Worm (Caenorhabditis elegans) whole organism, L4/young adult: ENCODE data around the gene epg-6.
A peak's percentile ranks its signal among the peaks of the same experiment; 100 is the strongest.

Source experiments
- W03F9.2 ChIP-seq: fragments of 150-350 bp; optimal IDR thresholded peaks from 2 replicates; lab custom pipeline; 2014; ENCODE audit warnings: missing biosample characterization, missing genetic modification characterization
- dao-5 ChIP-seq: sonication (generic microtip); optimal IDR thresholded peaks from 2 replicates; lab custom pipeline; 2016; ENCODE audit warnings: missing genotype, missing genetic modification characterization, moderate library complexity, missing compliant biosample characterization
- him-1 ChIP-seq: sonication (generic microtip); optimal IDR thresholded peaks from 2 replicates; lab custom pipeline; 2016; ENCODE audit warnings: missing genotype, missing genetic modification reagents, missing genetic modification characterization, missing compliant biosample characterization

The epg-6 gene

DNA sequence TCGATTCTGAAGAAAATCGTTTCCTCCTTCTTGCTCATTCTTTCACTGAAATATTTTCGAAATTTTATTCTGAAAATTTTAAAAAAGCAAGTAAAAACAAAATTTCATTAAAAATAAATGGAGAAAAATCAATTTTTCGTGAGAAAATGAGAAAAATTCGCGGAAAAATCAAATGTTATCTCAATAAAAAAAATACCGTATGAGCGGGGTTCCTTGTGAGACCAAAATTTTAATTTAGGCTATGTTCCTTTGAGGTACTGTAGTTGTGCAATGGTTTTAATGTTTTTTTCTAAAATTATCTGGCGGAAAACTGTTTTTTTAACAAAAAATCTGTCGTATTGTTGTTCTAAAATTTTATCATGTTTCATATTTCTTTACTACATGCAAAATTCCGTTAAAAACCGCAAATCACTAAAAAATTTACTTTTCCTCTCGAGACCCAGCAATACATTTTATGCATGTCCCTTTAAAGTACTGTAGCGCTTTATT lies at the start of gene epg-6:
epg-6 (minus strand) TSS at position 51 of the 489 bp plus-strand sequence.
- no peak for TF ChIP-seq him-1 (tag; lab: Kevin White, UChicago)
- peak; percentile 7 for TF ChIP-seq W03F9.2 (tag; lab: Kevin White, UChicago)

ce11 chrIII:10649219-10649618 lies 49.2 kb upstream of the epg-6 start, which contains the start of gene emg-1:
Gene emg-1, plus strand, starts transcription at chrIII:10649519.
- TF ChIP-seq dao-5 (tag; lab: Kevin White, UChicago) (no peak), him-1 (tag; lab: Kevin White, UChicago) (no peak), W03F9.2 (tag; lab: Kevin White, UChicago) (no peak)

DNA sequence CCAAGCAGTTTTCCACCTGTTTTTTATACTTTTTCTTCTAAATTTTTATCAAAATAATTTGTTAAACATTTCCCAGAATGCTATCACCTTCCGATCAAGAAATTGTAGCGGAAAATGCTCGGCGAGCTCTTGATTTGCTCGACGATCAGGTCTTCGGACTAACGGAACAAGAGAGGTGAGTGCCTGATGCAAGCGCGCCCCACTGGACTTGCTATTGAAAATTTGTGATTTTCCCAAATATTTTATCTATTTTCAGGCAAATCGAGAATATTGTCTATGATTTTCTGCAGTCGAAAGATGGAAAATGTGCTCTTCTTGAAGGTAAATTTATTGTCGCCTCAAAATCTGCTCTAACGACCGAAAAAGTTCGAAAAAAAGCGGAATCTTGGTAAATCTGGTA lies 46.1 kb upstream of the epg-6 start, which contains the start of gene orc-4:
orc-4 (plus strand) TSS at position 77 of the 400 bp plus-strand sequence.
- TF ChIP-seq dao-5 (tag; lab: Kevin White, UChicago) (no peak), him-1 (tag; lab: Kevin White, UChicago) (no peak), W03F9.2 (tag; lab: Kevin White, UChicago) (no peak)

DNA sequence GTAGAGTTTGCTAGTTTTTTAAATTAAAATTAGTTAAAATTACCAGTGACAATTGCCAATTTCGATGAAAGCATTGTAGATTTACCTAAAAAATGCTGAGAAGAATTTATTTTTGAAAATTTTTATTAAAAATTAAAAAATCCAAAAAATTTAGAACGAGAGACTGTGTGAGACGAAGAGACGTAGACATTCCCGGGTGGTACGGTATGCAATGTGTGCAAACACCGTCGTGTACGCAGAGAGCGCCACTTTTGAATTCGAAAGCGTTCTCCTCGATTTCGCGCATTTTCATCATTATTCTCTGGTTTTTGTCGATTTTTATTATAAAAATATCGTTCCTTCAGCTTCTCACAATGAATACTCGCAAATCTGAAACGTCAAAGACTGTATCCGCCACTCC lies 42.8 kb upstream of the epg-6 start, which contains the start of the genes dhs-11 and orc-1:
dhs-11 (minus strand) TSS at position 85 of the 400 bp plus-strand sequence.
orc-1 (plus strand) TSS at position 349 of the 400 bp plus-strand sequence.
- peak; percentile 70 for TF ChIP-seq W03F9.2 (tag; lab: Kevin White, UChicago)
- no peak for TF ChIP-seq dao-5 (tag; lab: Kevin White, UChicago)

ce11 chrIII:10638339-10639021 lies 38.5 kb upstream of the epg-6 start, which contains the start of gene Y39A1A.27:
Gene Y39A1A.27, plus strand, starts transcription at chrIII:10638971.
- TF ChIP-seq him-1 (tag; lab: Kevin White, UChicago) (no peak), dao-5 (tag; lab: Kevin White, UChicago) (no peak), W03F9.2 (tag; lab: Kevin White, UChicago) (no peak)

DNA sequence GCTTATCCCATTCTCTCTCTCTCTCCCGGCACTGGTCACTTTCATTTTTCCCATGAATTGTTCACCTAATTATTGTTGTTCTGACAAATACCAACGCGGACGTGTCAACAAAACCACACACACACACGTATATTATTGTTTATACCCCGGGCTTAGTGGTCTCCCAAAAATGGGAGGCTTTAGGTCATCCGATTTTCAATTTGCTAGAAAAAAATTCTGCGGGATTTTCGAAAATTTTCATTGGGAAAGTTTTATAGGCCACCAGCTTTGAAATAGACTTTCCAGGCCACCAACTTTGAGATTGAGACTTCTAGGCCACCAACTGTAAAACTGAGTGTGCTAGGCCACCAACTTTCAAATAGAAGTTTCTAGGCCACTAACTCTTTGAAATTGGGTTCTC lies 37.9 kb upstream of the epg-6 start:
- TF ChIP-seq W03F9.2 (tag; lab: Kevin White, UChicago) (no peak), dao-5 (tag; lab: Kevin White, UChicago) (no peak), him-1 (tag; lab: Kevin White, UChicago) (no peak)

DNA sequence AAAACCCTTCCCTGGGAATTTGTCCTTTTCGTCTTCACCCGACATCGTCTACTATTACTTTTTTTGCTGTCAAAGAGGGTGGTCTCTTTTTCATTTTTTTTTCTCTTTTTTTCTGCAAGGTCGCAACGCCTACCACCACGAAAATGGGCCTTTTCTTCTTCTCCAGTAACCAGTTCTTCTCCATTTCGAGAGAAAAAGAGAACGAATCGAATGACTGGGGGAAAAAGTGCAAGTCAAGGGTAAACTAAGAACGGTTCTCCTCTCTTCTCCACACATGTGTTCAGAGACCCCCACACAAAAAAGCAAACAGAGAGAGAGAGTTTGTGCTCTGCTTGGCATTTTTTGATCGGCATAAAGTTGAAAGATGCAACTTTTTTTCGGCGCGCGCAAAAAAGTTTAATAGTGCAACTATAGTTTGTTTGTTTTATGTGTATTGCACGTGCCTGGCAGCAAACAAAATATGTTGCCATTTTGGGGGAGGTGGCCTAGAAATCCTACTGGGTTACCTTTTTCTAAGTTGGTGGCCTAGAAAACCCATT lies 36.6 kb upstream of the epg-6 start:
- TF ChIP-seq dao-5 (tag; lab: Kevin White, UChicago): no peak
- TF ChIP-seq W03F9.2 (tag; lab: Kevin White, UChicago): no peak
- no peak for TF ChIP-seq him-1 (tag; lab: Kevin White, UChicago)

DNA sequence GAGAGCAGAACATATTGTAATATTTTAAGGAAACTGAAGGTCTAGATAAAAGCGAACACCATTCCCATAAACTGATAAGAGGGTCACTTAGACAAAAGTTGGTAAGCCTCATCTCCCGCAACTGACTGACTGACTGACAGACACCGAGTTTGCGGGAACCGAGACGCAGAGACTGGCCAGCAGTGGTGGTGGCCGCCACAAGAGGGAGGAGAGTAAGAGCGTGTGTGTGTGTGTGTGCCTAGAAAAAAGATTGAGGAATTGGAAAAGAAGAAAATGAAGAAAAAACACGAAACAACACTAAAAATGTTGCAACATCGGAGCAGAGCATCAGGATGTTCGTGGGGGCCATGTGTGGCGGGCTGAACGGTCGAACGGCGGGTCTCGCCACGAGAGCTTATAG lies 34.6 kb upstream of the epg-6 start:
- TF ChIP-seq him-1 (tag; lab: Kevin White, UChicago): no peak
- no peak for TF ChIP-seq dao-5 (tag; lab: Kevin White, UChicago)
- TF ChIP-seq W03F9.2 (tag; lab: Kevin White, UChicago): no peak

DNA sequence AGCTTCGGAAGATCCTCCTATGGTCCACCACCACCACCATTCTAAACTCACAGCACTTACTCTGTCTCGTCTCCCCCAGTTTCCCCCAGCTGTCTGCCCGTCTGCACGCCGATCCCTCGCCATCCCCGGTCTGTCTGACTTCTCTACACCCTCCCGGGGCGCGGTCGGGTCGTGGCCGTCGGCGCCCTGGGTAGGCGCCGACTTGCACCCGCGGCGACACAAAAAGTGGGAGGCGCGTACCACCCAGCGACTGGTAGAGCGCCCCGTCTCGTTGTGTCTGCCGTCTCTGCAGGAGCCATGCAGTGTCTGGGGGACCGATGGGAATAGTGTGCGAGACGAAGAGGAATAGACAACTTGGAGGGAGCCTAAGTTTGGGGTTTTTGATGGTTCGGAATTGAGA lies 34.0 kb upstream of the epg-6 start:
- TF ChIP-seq him-1 (tag; lab: Kevin White, UChicago): no peak
- peak; percentile 64 for TF ChIP-seq dao-5 (tag; lab: Kevin White, UChicago)

DNA sequence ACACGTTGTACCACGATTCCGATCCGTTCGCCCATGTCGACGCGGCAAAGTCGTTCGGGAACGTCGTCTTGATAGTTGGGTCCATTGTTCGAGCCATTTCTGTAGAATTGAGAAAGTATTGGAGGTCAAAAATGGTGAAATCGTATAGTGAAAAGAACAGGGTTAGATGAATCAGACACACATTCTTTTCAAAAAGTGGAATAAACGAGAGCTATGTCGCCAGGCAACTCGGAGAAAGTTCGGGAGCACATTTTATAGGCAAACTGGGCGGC lies 33.4 kb upstream of the epg-6 start, which contains the start of gene Y39A1A.9:
Y39A1A.9 (minus strand) TSS at position 99 of the 272 bp plus-strand sequence.
- no peak for TF ChIP-seq dao-5 (tag; lab: Kevin White, UChicago)
- no peak for TF ChIP-seq him-1 (tag; lab: Kevin White, UChicago)
- no peak for TF ChIP-seq W03F9.2 (tag; lab: Kevin White, UChicago)

- TF ChIP-seq dao-5 (tag; lab: Kevin White, UChicago) (no peak), W03F9.2 (tag; lab: Kevin White, UChicago) (no peak), him-1 (tag; lab: Kevin White, UChicago) (no peak)
These were observed 32.8 kb upstream of the epg-6 start, which contains the start of gene Y39A1A.10 for ce11 chrIII:10632590-10633402. Gene Y39A1A.10, plus strand, starts transcription at chrIII:10632728.

DNA sequence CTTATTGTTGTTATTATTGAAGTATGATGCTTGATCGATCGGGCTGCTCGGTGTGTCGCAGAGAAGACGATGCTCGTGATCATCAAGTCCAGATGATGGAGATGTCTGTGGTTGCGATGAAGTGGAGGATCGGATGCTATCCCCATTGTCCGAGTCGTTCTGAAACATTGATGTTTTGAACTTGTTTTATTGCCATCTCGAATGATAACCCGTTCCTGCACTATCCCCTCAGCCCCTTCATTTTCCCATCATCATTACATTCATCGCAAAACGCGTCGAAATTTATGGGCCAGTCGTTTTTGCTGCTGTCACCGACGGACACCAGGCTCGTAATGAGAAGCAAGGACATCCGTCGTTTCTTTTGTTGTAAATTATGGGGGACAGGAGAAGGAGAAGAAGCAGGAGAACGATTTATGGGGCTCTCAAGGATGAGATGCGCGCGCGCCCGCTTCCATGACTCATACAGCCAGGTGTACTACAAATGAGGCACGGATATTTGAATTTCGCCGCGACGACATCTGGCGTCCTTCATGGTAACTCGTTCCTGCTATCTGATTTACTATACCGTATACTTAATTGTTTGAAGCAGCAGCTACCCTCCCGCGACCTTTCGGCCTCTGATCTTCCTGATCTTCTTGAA lies 32.0 kb upstream of the epg-6 start:
- TF ChIP-seq dao-5 (tag; lab: Kevin White, UChicago) (no peak), him-1 (tag; lab: Kevin White, UChicago) (no peak), W03F9.2 (tag; lab: Kevin White, UChicago) (no peak)
